Fruit fly (Drosophila melanogaster) whole organism: Measurements from ENCODE around the gene ND-51.

Experiments used
- CG8478 ChIP-seq: fragments of >200 bp; optimal IDR thresholded peaks from 2 replicates; lab custom pipeline; 2018; ENCODE audit warnings: inconsistent platforms
- pan ChIP-seq: fragments of >200 bp; optimal IDR thresholded peaks from 2 replicates; lab custom pipeline; 2017
- usp ChIP-seq: fragments of >200 bp; optimal IDR thresholded peaks from 2 replicates; lab custom pipeline; 2017; ENCODE audit warnings: missing biosample characterization, missing genetic modification characterization, mixed read lengths

DNA sequence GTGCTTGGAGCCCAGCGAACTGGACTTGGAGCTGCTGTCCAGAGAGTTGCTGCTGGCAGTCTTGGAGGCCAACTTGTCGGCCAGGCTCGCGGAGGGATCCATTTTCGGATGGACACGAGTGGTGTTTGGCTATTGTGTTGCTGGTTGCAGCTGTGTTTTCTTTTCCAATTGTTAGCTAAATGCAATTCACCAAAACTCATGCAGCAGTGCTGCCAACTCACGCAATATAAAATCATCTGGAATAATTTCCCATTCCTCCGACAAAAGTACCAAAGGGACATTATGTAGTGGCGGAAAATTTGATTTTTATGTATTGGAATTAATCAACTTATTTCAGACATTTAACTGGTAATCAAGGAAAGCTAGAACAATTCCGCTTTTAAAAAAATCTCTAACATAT, 25.8 kb downstream of the ND-51 start, which contains the start of gene mtm:
- TF ChIP-seq pan (lab: Kevin White, UChicago) (no peak), usp (GFP tag; lab: Kevin White, UChicago) (no peak), CG8478 (lab: Kevin White, UChicago) (no peak)
